Worm (Caenorhabditis elegans) whole organism, early embryonic: ENCODE results near the gene rsp-1.
"Not testable (repeated sequence)": the region's sequence is repeated elsewhere in the genome, so short reads cannot be mapped to it uniquely, and the experiment has no call there.

Experiments
- B0310.2 ChIP-seq: sonication (generic microtip); optimal IDR thresholded peaks from 2 replicates; lab custom pipeline; 2016; ENCODE audit warnings: mild to moderate bottlenecking, missing genetic modification characterization, missing compliant biosample characterization
- F13C5.2 ChIP-seq: sonication (generic microtip); optimal IDR thresholded peaks from 2 replicates; lab custom pipeline; 2017; ENCODE audit warnings: mild to moderate bottlenecking, missing genetic modification characterization, inconsistent platforms, missing compliant biosample characterization
- aly-1 ChIP-seq: sonication (generic microtip); optimal IDR thresholded peaks from 2 replicates; lab custom pipeline; 2016; ENCODE audit warnings: missing genetic modification characterization, missing compliant biosample characterization
- ama-1 ChIP-seq: fragments of 150-350 bp; optimal IDR thresholded peaks from 2 replicates; lab custom pipeline; 2014
- ceh-13 ChIP-seq: fragments of 200-800 bp; sonication (Bioruptor generic); optimal IDR thresholded peaks from 2 replicates; lab custom pipeline; 2018; ENCODE audit warnings: mild to moderate bottlenecking, missing genetic modification characterization, missing compliant biosample characterization
- ceh-36 ChIP-seq: sonication (generic microtip); optimal IDR thresholded peaks from 2 replicates; lab custom pipeline; 2016; ENCODE audit warnings: missing genetic modification characterization, inconsistent platforms, missing compliant biosample characterization
- ets-7 ChIP-seq: sonication (generic microtip); optimal IDR thresholded peaks from 2 replicates; lab custom pipeline; 2016; ENCODE audit warnings: missing genotype, missing genetic modification characterization, missing compliant biosample characterization
- flt-1 ChIP-seq: fragments of 200-800 bp; sonication (Bioruptor generic); IDR thresholded peaks from 2 replicates; pipeline ENCODE4 v1.3.6; 2022; ENCODE audit warnings: missing genetic modification characterization, missing compliant biosample characterization
- hmbx-1 ChIP-seq: sonication (generic microtip); optimal IDR thresholded peaks from 2 replicates; lab custom pipeline; 2016; ENCODE audit warnings: mild to moderate bottlenecking, missing genetic modification characterization, missing compliant biosample characterization
- hmg-4 ChIP-seq: fragments of 200-800 bp; sonication (Bioruptor generic); optimal IDR thresholded peaks from 2 replicates; lab custom pipeline; 2018; ENCODE audit warnings: mild to moderate bottlenecking, missing genetic modification characterization, missing compliant biosample characterization
- hnd-1 ChIP-seq: sonication (generic microtip); optimal IDR thresholded peaks from 2 replicates; lab custom pipeline; 2016; ENCODE audit warnings: missing genetic modification characterization, missing compliant biosample characterization
- pes-1 ChIP-seq: fragments of 200-800 bp; sonication (Bioruptor generic); IDR thresholded peaks from 2 replicates; pipeline ENCODE4 v1.3.6; 2022; ENCODE audit warnings: missing genetic modification reagents, missing genetic modification characterization, missing compliant biosample characterization
- scrt-1 ChIP-seq: fragments of 200-800 bp; sonication (Bioruptor generic); IDR thresholded peaks from 2 replicates; pipeline ENCODE4 v1.3.6; 2022; ENCODE audit warnings: missing genetic modification characterization, missing compliant biosample characterization
- sea-1 ChIP-seq: fragments of 200-800 bp; sonication (Bioruptor generic); conservative IDR thresholded peaks from 2 replicates; pipeline ENCODE4 v1.3.6; 2022; ENCODE audit warnings: missing genetic modification characterization, missing compliant biosample characterization
- tbx-11 ChIP-seq: fragments of 200-800 bp; sonication (Bioruptor generic); IDR thresholded peaks from 2 replicates; pipeline ENCODE4 v1.3.6; 2022; ENCODE audit warnings: missing genetic modification characterization, missing compliant biosample characterization
- tbx-37 ChIP-seq: fragments of 200-800 bp; sonication (Bioruptor generic); conservative IDR thresholded peaks from 2 replicates; pipeline ENCODE4 v1.3.6; 2022; ENCODE audit warnings: missing genetic modification reagents, missing genetic modification characterization, missing compliant biosample characterization
- tra-4 ChIP-seq: sonication (generic microtip); optimal IDR thresholded peaks from 2 replicates; lab custom pipeline; 2017; ENCODE audit warnings: missing genetic modification characterization, missing compliant biosample characterization

Gene rsp-1

ce11 chrII:11424579-11425316, 28.4 kb upstream of the rsp-1 start, which contains the start of gene C05D12.3:
TSS of gene C05D12.3 (plus strand) at chrII:11425266.
- TF ChIP-seq tbx-11 (no peak), ceh-36 (tag; lab: Kevin White, UChicago) (no peak), F13C5.2 (tag; lab: Kevin White, UChicago) (no peak)

ce11 chrII:11427322-11427721, 25.8 kb upstream of the rsp-1 start:
- TF ChIP-seq ceh-13 (GFP tag; lab: Kevin White, UChicago) (no peak), hmg-4 (no peak), ceh-36 (tag; lab: Kevin White, UChicago) (no peak), scrt-1 (GFP tag; lab: Robert Waterston, UW) (no peak)

- TF ChIP-seq F13C5.2 (tag; lab: Kevin White, UChicago), result no peak
- no peak for TF ChIP-seq ceh-36 (tag; lab: Kevin White, UChicago)
- no peak for TF ChIP-seq ets-7
- TF ChIP-seq ceh-13 (GFP tag; lab: Kevin White, UChicago), result no peak
These were observed 24.6 kb upstream of the rsp-1 start for ce11 chrII:11428599-11428998.

- no peak for TF ChIP-seq hmbx-1 (tag; lab: Kevin White, UChicago)
- no peak for TF ChIP-seq aly-1
- no peak for TF ChIP-seq pes-1
- TF ChIP-seq hmg-4, result no peak
- no peak for TF ChIP-seq tbx-37 (GFP tag; lab: Robert Waterston, UW)
- no peak for TF ChIP-seq F13C5.2 (tag; lab: Kevin White, UChicago)
- no peak for TF ChIP-seq tbx-11
- TF ChIP-seq ets-7, result no peak
- TF ChIP-seq ama-1 (lab: Kevin White, UChicago), result no peak
- no peak for TF ChIP-seq scrt-1 (GFP tag; lab: Robert Waterston, UW)
- no peak for TF ChIP-seq B0310.2
- no peak for TF ChIP-seq flt-1 (GFP tag; lab: Robert Waterston, UW)
- TF ChIP-seq tra-4, result no peak
- no peak for TF ChIP-seq hnd-1 (tag; lab: Kevin White, UChicago)
- TF ChIP-seq ceh-36 (tag; lab: Kevin White, UChicago), result no peak
- TF ChIP-seq sea-1 (GFP tag; lab: Robert Waterston, UW), result no peak
- no peak for TF ChIP-seq ceh-13 (GFP tag; lab: Kevin White, UChicago)
These were observed 21.6 kb upstream of the rsp-1 start, which contains the start of gene C05D12.4 for ce11 chrII:11431584-11431983. TSS of gene C05D12.4 (plus strand) at chrII:11431884.

ce11 chrII:11433942-11434341, 19.2 kb upstream of the rsp-1 start, which contains the start of gene C05D12.5:
TSS of gene C05D12.5 (plus strand) at chrII:11434242.
- TF ChIP-seq ceh-13 (GFP tag; lab: Kevin White, UChicago), result no peak
- no peak for TF ChIP-seq hmg-4
- no peak for TF ChIP-seq aly-1
- no peak for TF ChIP-seq hnd-1 (tag; lab: Kevin White, UChicago)
- TF ChIP-seq tra-4, result no peak
- TF ChIP-seq tbx-11, result no peak
- TF ChIP-seq hmbx-1 (tag; lab: Kevin White, UChicago), result no peak
- TF ChIP-seq scrt-1 (GFP tag; lab: Robert Waterston, UW), result no peak

- no peak for TF ChIP-seq ets-7
- TF ChIP-seq hmbx-1 (tag; lab: Kevin White, UChicago), result no peak
- no peak for TF ChIP-seq sea-1 (GFP tag; lab: Robert Waterston, UW)
- TF ChIP-seq aly-1, result no peak
- no peak for TF ChIP-seq tra-4
- no peak for TF ChIP-seq tbx-11
- TF ChIP-seq flt-1 (GFP tag; lab: Robert Waterston, UW), result no peak
- TF ChIP-seq ceh-36 (tag; lab: Kevin White, UChicago), result no peak
- no peak for TF ChIP-seq hnd-1 (tag; lab: Kevin White, UChicago)
- TF ChIP-seq ama-1 (lab: Kevin White, UChicago), result no peak
- no peak for TF ChIP-seq F13C5.2 (tag; lab: Kevin White, UChicago)
- TF ChIP-seq scrt-1 (GFP tag; lab: Robert Waterston, UW), result no peak
- no peak for TF ChIP-seq ceh-13 (GFP tag; lab: Kevin White, UChicago)
- no peak for TF ChIP-seq tbx-37 (GFP tag; lab: Robert Waterston, UW)
- TF ChIP-seq hmg-4, result no peak
- TF ChIP-seq pes-1, result no peak
These were observed 14.7 kb upstream of the rsp-1 start, which contains the start of gene vha-6 for ce11 chrII:11438417-11438816. TSS of gene vha-6 (minus strand) at chrII:11438452.

- TF ChIP-seq tbx-11 (no peak), hmg-4 (peak; percentile 21)
These were observed 12.9 kb upstream of the rsp-1 start, which contains the start of gene VW02B12L.2 for ce11 chrII:11440265-11440664. TSS of gene VW02B12L.2 (minus strand) at chrII:11440329.

- TF ChIP-seq tbx-37 (GFP tag; lab: Robert Waterston, UW); tbx-11; sea-1 (GFP tag; lab: Robert Waterston, UW): not testable (repeated sequence)
These were observed 10.7 kb upstream of the rsp-1 start, which contains the start of gene ebp-2 for ce11 chrII:11442425-11442824. TSS of gene ebp-2 (plus strand) at chrII:11442725.

ce11 chrII:11443128-11443527, 10.0 kb upstream of the rsp-1 start:
- no peak for TF ChIP-seq scrt-1 (GFP tag; lab: Robert Waterston, UW)
- TF ChIP-seq ceh-36 (tag; lab: Kevin White, UChicago), result no peak
- TF ChIP-seq ets-7, result no peak
- TF ChIP-seq flt-1 (GFP tag; lab: Robert Waterston, UW), result no peak
- TF ChIP-seq ama-1 (lab: Kevin White, UChicago), result no peak
- TF ChIP-seq aly-1, result no peak
- TF ChIP-seq tbx-11, result no peak
- TF ChIP-seq hmg-4, result no peak
- TF ChIP-seq ceh-13 (GFP tag; lab: Kevin White, UChicago), result no peak
- no peak for TF ChIP-seq B0310.2
- TF ChIP-seq hmbx-1 (tag; lab: Kevin White, UChicago), result no peak
- no peak for TF ChIP-seq hnd-1 (tag; lab: Kevin White, UChicago)
- TF ChIP-seq F13C5.2 (tag; lab: Kevin White, UChicago), result no peak
- no peak for TF ChIP-seq sea-1 (GFP tag; lab: Robert Waterston, UW)
- TF ChIP-seq pes-1, result no peak
- no peak for TF ChIP-seq tra-4
- no peak for TF ChIP-seq tbx-37 (GFP tag; lab: Robert Waterston, UW)
